Fruit fly (Drosophila melanogaster): ENCODE results near the gene CG8534.
A peak's percentile ranks its signal among the peaks of the same experiment; 100 is the strongest.

Gene CG8534

dm6 chr3R:9771519-9771972 is 41.0 kb upstream of the CG8534 start, which contains the start of gene CG9471 (continued):
- TF ChIP-seq exex (tag; optimal IDR thresholded peaks at IDR 0.05) (peak; percentile 92), pan (optimal IDR thresholded peaks at IDR 0.05) (no peak), pan (GFP tag; optimal IDR thresholded peaks at IDR 0.05 in 1 of 2, IDR thresholded peaks at IDR 0.05 in 1 of 2) (peak in 1 of 2 experiments; percentile 95), CG4360 (GFP tag; IDR thresholded peaks at IDR 0.05) (peak; percentile 61), stwl (tag; optimal IDR thresholded peaks at IDR 0.05) (peak; percentile 33), ssp (GFP tag; IDR thresholded peaks at IDR 0.05) (peak; percentile 77), Aef1 (GFP tag; IDR thresholded peaks at IDR 0.05) (peak; percentile 91), CG10462 (GFP tag; optimal IDR thresholded peaks at IDR 0.05) (peak; percentile 83), trem (tag; optimal IDR thresholded peaks at IDR 0.05) (peak; percentile 90), zf30C (GFP tag; optimal IDR thresholded peaks at IDR 0.05) (no peak), shn (GFP tag; optimal IDR thresholded peaks at IDR 0.05) (peak; percentile 79), Taf1 (GFP tag; IDR thresholded peaks at IDR 0.05) (peak; percentile 88), CG18262 (tag; optimal IDR thresholded peaks at IDR 0.05) (peak; percentile 90), Nf-YC (tag; optimal IDR thresholded peaks at IDR 0.05) (peak; percentile 82), bab2 (GFP tag; optimal IDR thresholded peaks at IDR 0.05) (peak; percentile 87), CG16813 (GFP tag; IDR thresholded peaks at IDR 0.05; ENCODE audit: partially characterized antibody) (0 out of 3 replicates have a peak, but pooled peaks have one; percentile 24), CG12071 (GFP tag; optimal IDR thresholded peaks at IDR 0.05) (peak; percentile 88), CG7786 (GFP tag; optimal IDR thresholded peaks at IDR 0.05) (peak; percentile 93), Dip2 (GFP tag; IDR thresholded peaks at IDR 0.05) (peak; percentile 25; the same call in 1 of the 2 replicates), E2f2 (GFP tag; IDR thresholded peaks at IDR 0.05) (peak; percentile 92), Sox102F (GFP tag; optimal IDR thresholded peaks at IDR 0.05) (peak; percentile 93), bowl (GFP tag; IDR thresholded peaks at IDR 0.05) (peak; percentile 85), so (GFP tag; IDR thresholded peaks at IDR 0.05) (peak; percentile 84), Fer2 (tag; optimal IDR thresholded peaks at IDR 0.05) (peak; percentile 85), fd102C (GFP tag; optimal IDR thresholded peaks at IDR 0.05) (peak; percentile 57), CG17186 (GFP tag; optimal IDR thresholded peaks at IDR 0.05) (peak; percentile 16), ro (GFP tag; IDR thresholded peaks at IDR 0.05) (peak; percentile 74), bbx (GFP tag; IDR thresholded peaks at IDR 0.05; ENCODE audit: partially characterized antibody) (no peak), h (optimal IDR thresholded peaks at IDR 0.05) (no peak), CG10267 (tag; optimal IDR thresholded peaks at IDR 0.05) (peak; percentile 89), bcd (GFP tag; optimal IDR thresholded peaks at IDR 0.05) (peak; percentile 87), CG4854 (GFP tag; optimal IDR thresholded peaks at IDR 0.05) (peak; percentile 88), H15 (GFP tag; IDR thresholded peaks at IDR 0.05) (peak; percentile 94), CG2889 (GFP tag; IDR thresholded peaks at IDR 0.05) (peak; percentile 89), tll (GFP tag; optimal IDR thresholded peaks at IDR 0.05) (no peak), CG3838 (GFP tag; optimal IDR thresholded peaks at IDR 0.05) (peak; percentile 56), CG2129 (GFP tag; IDR thresholded peaks at IDR 0.05; ENCODE audit: partially characterized antibody) (no peak), CG11723 (GFP tag; optimal IDR thresholded peaks at IDR 0.05) (peak; percentile 84), CG7271 (tag; optimal IDR thresholded peaks at IDR 0.05) (peak; percentile 73), CG4282 (GFP tag; optimal IDR thresholded peaks at IDR 0.05) (peak; percentile 65), CG7928 (GFP tag; optimal IDR thresholded peaks at IDR 0.05) (peak; percentile 59), CG18599 (GFP tag; optimal IDR thresholded peaks at IDR 0.05) (peak; percentile 94), Sry-δ (GFP tag; optimal IDR thresholded peaks at IDR 0.05) (peak; percentile 49), CoRest (tag; optimal IDR thresholded peaks at IDR 0.05) (peak; percentile 91), HLHmδ (GFP tag; optimal IDR thresholded peaks at IDR 0.05) (no peak), kni (GFP tag; optimal IDR thresholded peaks at IDR 0.05) (peak; percentile 30), CG12769 (tag; optimal IDR thresholded peaks at IDR 0.05) (peak; percentile 92), CG11456 (GFP tag; IDR thresholded peaks at IDR 0.05) (peak; percentile 88), NK7.1 (GFP tag; optimal IDR thresholded peaks at IDR 0.05) (peak; percentile 85), BtbVII (GFP tag; optimal IDR thresholded peaks at IDR 0.05) (peak; percentile 89), Nf-YA (GFP tag; IDR thresholded peaks at IDR 0.05) (peak; percentile 88)

All from whole organism, embryonic.